Worm (Caenorhabditis elegans) whole organism, late embryonic: ENCODE data around the gene clp-10.

Source experiments
- C38D4.7 ChIP-seq: fragments of 200-800 bp; sonication (Bioruptor generic); optimal IDR thresholded peaks from 2 replicates; lab custom pipeline; 2018; ENCODE audit warnings: mild to moderate bottlenecking, missing genetic modification characterization, moderate library complexity, missing compliant biosample characterization
- K09A11.1 ChIP-seq: sonication (generic microtip); optimal IDR thresholded peaks from 2 replicates; lab custom pipeline; 2017; ENCODE audit warnings: antibody characterized with exemption, mild to moderate bottlenecking, missing genetic modification characterization, missing compliant biosample characterization; ENCODE audit not compliant: insufficient read depth
- ceh-24 ChIP-seq: sonication (generic microtip); optimal IDR thresholded peaks from 2 replicates; lab custom pipeline; 2016; ENCODE audit warnings: mild to moderate bottlenecking, missing genetic modification characterization, missing compliant biosample characterization
- nhr-11 ChIP-seq: fragments of 150-350 bp; optimal IDR thresholded peaks from 2 replicates; lab custom pipeline; 2014; ENCODE audit warnings: missing biosample characterization, missing genetic modification characterization
- pqm-1 ChIP-seq: sonication (generic microtip); optimal IDR thresholded peaks from 2 replicates; lab custom pipeline; 2016; ENCODE audit warnings: missing genetic modification characterization, missing compliant biosample characterization
- unc-42 ChIP-seq: sonication (generic microtip); optimal IDR thresholded peaks from 2 replicates; lab custom pipeline; 2016; ENCODE audit warnings: missing genotype, missing genetic modification characterization, missing compliant biosample characterization

DNA sequence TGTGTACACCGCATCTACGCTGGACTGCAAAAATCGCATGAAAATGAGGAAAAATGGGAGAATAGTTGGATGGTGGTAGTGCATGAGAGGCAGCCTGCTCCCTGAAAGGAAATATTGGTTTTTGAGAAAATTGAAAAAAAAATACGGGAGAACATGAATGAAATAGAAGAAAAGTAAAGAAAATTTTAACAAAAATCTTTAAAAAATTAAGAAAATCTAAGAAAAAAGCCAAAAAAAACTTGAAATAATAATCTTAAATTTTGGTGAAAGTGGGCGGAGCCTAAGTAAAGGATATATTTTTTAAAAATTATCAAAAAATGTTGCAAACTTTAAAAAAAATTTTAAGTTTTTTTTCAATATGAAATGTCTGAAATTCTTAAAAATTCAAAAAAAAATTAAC is 14.2 kb downstream of the clp-10 start, which contains the start of gene H10E21.5:
- TF ChIP-seq unc-42 (tag; lab: Kevin White, UChicago) = no peak
- TF ChIP-seq pqm-1 (tag; lab: Kevin White, UChicago) = no peak
- TF ChIP-seq nhr-11 = no peak
- no peak for TF ChIP-seq C38D4.7 (GFP tag; lab: Kevin White, UChicago)
- TF ChIP-seq K09A11.1 (tag; lab: Kevin White, UChicago) = no peak
- no peak for TF ChIP-seq ceh-24
